Fruit fly (Drosophila melanogaster) whole organism, adult: Measurements from ENCODE around the gene TwdlM.

Experiments used
- CG11617 ChIP-seq: fragments of 200-800 bp; sonication (Bioruptor generic); optimal IDR thresholded peaks from 2 replicates; lab custom pipeline; 2017; ENCODE audit warnings: mild to moderate bottlenecking, missing biosample characterization, missing genetic modification reagents, missing genetic modification characterization
- CG12768 ChIP-seq: fragments of 200-800 bp; sonication (Bioruptor generic); optimal IDR thresholded peaks from 2 replicates; lab custom pipeline; 2017; ENCODE audit warnings: missing biosample characterization, missing genetic modification characterization, mild to moderate bottlenecking, moderate library complexity, missing genetic modification reagents
- CG14711 ChIP-seq: fragments of 200-800 bp; sonication (Bioruptor generic); optimal IDR thresholded peaks from 2 replicates; lab custom pipeline; 2018; ENCODE audit warnings: missing biosample characterization, mild to moderate bottlenecking, missing genetic modification characterization, moderate library complexity
- CG1620 ChIP-seq: fragments of 200-800 bp; sonication (Bioruptor generic); optimal IDR thresholded peaks from 2 replicates; lab custom pipeline; 2016; ENCODE audit warnings: missing biosample characterization, missing genetic modification characterization
- CG33017 ChIP-seq: fragments of 200-800 bp; sonication (Bioruptor generic); optimal IDR thresholded peaks from 2 replicates; lab custom pipeline; 2018; ENCODE audit warnings: missing biosample characterization, mild to moderate bottlenecking, missing genetic modification characterization, moderate library complexity
- CG5204 ChIP-seq: fragments of 200-800 bp; sonication (Bioruptor generic); optimal IDR thresholded peaks from 2 replicates; lab custom pipeline; 2016; ENCODE audit warnings: missing biosample characterization, missing genetic modification characterization
- CG7045 ChIP-seq: fragments of 200-800 bp; sonication (Bioruptor generic); optimal IDR thresholded peaks from 2 replicates; lab custom pipeline; 2017; ENCODE audit warnings: missing biosample characterization, mild to moderate bottlenecking, missing genetic modification characterization
- CG7101 ChIP-seq: fragments of 200-800 bp; sonication (Bioruptor generic); optimal IDR thresholded peaks from 2 replicates; lab custom pipeline; 2018; ENCODE audit warnings: missing biosample characterization, mild to moderate bottlenecking, missing genetic modification characterization, moderate library complexity
- Clk ChIP-seq: fragments of 200-800 bp; sonication (Bioruptor generic); optimal IDR thresholded peaks from 2 replicates; lab custom pipeline; 2017; ENCODE audit warnings: missing biosample characterization, missing genetic modification characterization
- Crg-1 ChIP-seq: fragments of 200-800 bp; sonication (Bioruptor generic); optimal IDR thresholded peaks from 2 replicates; lab custom pipeline; 2016; ENCODE audit warnings: missing biosample characterization, missing genetic modification characterization
- Hr96 ChIP-seq: fragments of 200-800 bp; sonication (Bioruptor generic); optimal IDR thresholded peaks from 2 replicates; lab custom pipeline; 2016; ENCODE audit warnings: missing biosample characterization, missing genetic modification characterization
- Mnt ChIP-seq: fragments of 200-800 bp; sonication (Bioruptor generic); optimal IDR thresholded peaks from 2 replicates; lab custom pipeline; 2016; ENCODE audit warnings: missing biosample characterization, mild to moderate bottlenecking, missing genetic modification characterization
- bab1 ChIP-seq: fragments of 200-800 bp; sonication (Bioruptor generic); optimal IDR thresholded peaks from 3 replicates; lab custom pipeline; 2019; ENCODE audit warnings: missing biosample characterization, mild to moderate bottlenecking, missing genetic modification characterization, moderate library complexity
- cic ChIP-seq: fragments of 200-800 bp; sonication (Bioruptor generic); optimal IDR thresholded peaks from 2 replicates; lab custom pipeline; 2017; ENCODE audit warnings: missing biosample characterization, mild to moderate bottlenecking, missing genetic modification characterization, moderate library complexity
- cnc ChIP-seq, 2 experiments: fragments of >200 bp; optimal IDR thresholded peaks; 2 replicates each; lab custom pipeline; 2017
- kay ChIP-seq: fragments of 200-800 bp; sonication (Bioruptor generic); peaks from one replicate; lab custom pipeline; 2016; ENCODE audit warnings: missing biosample characterization, missing genetic modification characterization, borderline replicate concordance
- ovo ChIP-seq: fragments of 200-800 bp; sonication (Bioruptor generic); optimal IDR thresholded peaks from 2 replicates; lab custom pipeline; 2016; ENCODE audit warnings: missing biosample characterization, missing genetic modification characterization
- pad ChIP-seq: fragments of 200-800 bp; sonication (Bioruptor generic); optimal IDR thresholded peaks from 3 replicates; lab custom pipeline; 2017; ENCODE audit warnings: missing biosample characterization, missing genetic modification characterization, mild to moderate bottlenecking, moderate library complexity, missing genetic modification reagents
- tj ChIP-seq: fragments of 200-800 bp; sonication (Bioruptor generic); optimal IDR thresholded peaks from 3 replicates; lab custom pipeline; 2017; ENCODE audit warnings: missing biosample characterization, mild to moderate bottlenecking, missing genetic modification characterization, moderate library complexity
- toe ChIP-seq: fragments of 200-800 bp; sonication (Bioruptor generic); optimal IDR thresholded peaks from 2 replicates; lab custom pipeline; 2016; ENCODE audit warnings: missing biosample characterization, missing genetic modification characterization

Gene TwdlM

dm6 chr3R:26621314-26621813 is 2.4 kb downstream of the TwdlM start, which contains the start of gene TwdlP:
Gene TwdlP, minus strand, starts transcription at chr3R:26621364.
- no peak for TF ChIP-seq cic (GFP tag; lab: Kevin White, UChicago)
- no peak for TF ChIP-seq pad (GFP tag; lab: Kevin White, UChicago)
- no peak for TF ChIP-seq Crg-1 (GFP tag; lab: Kevin White, UChicago)
- TF ChIP-seq cnc (optimal IDR thresholded peaks at IDR 0.05; lab: Kevin White, UChicago), result no peak
- no peak for TF ChIP-seq CG7101
- no peak for TF ChIP-seq CG11617 (GFP tag; lab: Kevin White, UChicago)
- no peak for TF ChIP-seq CG12768
- no peak for TF ChIP-seq toe (GFP tag; lab: Kevin White, UChicago)
- no peak for TF ChIP-seq CG5204 (GFP tag; lab: Kevin White, UChicago)
- no peak for TF ChIP-seq CG7045 (GFP tag; lab: Kevin White, UChicago)
- no peak for TF ChIP-seq kay (GFP tag; lab: Kevin White, UChicago)
- TF ChIP-seq CG33017, result no peak
- TF ChIP-seq Hr96 (GFP tag; lab: Kevin White, UChicago), result no peak
- no peak for TF ChIP-seq bab1 (GFP tag; lab: Kevin White, UChicago)
- no peak for TF ChIP-seq ovo (GFP tag; lab: Kevin White, UChicago)
- TF ChIP-seq Clk (GFP tag; lab: Kevin White, UChicago), result no peak
- TF ChIP-seq CG14711 (tag; lab: Kevin White, UChicago), result no peak

dm6 chr3R:26623493-26623956 is 4.6 kb downstream of the TwdlM start, which contains the start of gene TwdlB:
Gene TwdlB, minus strand, starts transcription at chr3R:26623543.
- TF ChIP-seq ovo (GFP tag; lab: Kevin White, UChicago) (no peak), Clk (GFP tag; lab: Kevin White, UChicago) (no peak), CG12768 (no peak), Hr96 (GFP tag; lab: Kevin White, UChicago) (no peak), CG1620 (GFP tag; lab: Kevin White, UChicago) (no peak), pad (GFP tag; lab: Kevin White, UChicago) (no peak), toe (GFP tag; lab: Kevin White, UChicago) (no peak)

DNA sequence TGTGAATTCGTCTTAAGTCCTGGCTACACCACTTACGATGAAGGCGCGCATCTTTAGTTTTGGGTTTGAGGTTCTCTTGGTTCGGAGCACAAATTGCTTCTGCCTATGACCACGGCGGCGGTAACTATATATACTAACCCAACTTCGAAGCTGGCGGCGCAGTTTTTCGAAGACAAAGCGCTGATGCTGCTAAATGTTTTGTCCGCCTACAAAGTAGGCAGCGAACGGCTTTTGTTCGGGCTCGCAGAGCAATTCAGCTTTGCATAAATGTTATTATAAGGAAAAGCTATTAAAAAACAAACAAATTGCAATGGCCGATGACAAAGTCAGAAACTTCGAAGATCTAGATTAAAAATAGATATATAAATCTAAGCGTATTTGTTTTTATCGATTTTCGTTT is 6.6 kb downstream of the TwdlM start, which contains the start of gene TwdlL:
Gene TwdlL (minus strand): TSS at position 101 of the 400 bp plus-strand sequence.
- TF ChIP-seq pad (GFP tag; lab: Kevin White, UChicago) (no peak), Mnt (no peak), CG33017 (no peak), CG7045 (GFP tag; lab: Kevin White, UChicago) (no peak), CG7101 (no peak), CG14711 (tag; lab: Kevin White, UChicago) (no peak), tj (no peak), bab1 (GFP tag; lab: Kevin White, UChicago) (no peak), CG5204 (GFP tag; lab: Kevin White, UChicago) (no peak), Hr96 (GFP tag; lab: Kevin White, UChicago) (no peak), CG11617 (GFP tag; lab: Kevin White, UChicago) (no peak), cic (GFP tag; lab: Kevin White, UChicago) (no peak), Crg-1 (GFP tag; lab: Kevin White, UChicago) (no peak), cnc (optimal IDR thresholded peaks at IDR 0.05; lab: Kevin White, UChicago) (no peak), Clk (GFP tag; lab: Kevin White, UChicago) (no peak), CG12768 (no peak), toe (GFP tag; lab: Kevin White, UChicago) (no peak)

DNA sequence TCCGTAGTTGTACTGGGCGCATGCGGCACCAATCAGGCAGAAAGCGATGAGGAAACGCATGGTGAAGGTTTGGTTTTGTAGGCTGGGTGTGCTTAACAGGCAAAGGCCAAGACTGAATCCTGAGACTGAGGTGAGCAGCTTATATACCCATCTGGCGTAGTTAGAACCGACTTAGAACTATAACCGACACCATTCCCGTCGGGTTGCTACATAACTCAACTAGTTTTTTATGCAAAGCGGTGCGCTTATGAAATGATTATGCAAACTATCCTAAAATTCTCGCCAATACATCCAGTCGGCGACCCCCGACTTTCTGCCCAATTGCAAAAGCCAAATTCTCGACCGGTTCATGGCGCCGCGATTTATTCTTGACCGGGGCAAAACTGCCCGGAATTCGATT is 7.7 kb downstream of the TwdlM start, which contains the start of gene TwdlO:
Gene TwdlO (minus strand): TSS at position 101 of the 400 bp plus-strand sequence.
- TF ChIP-seq Crg-1 (GFP tag; lab: Kevin White, UChicago) (no peak), CG11617 (GFP tag; lab: Kevin White, UChicago) (no peak)

DNA sequence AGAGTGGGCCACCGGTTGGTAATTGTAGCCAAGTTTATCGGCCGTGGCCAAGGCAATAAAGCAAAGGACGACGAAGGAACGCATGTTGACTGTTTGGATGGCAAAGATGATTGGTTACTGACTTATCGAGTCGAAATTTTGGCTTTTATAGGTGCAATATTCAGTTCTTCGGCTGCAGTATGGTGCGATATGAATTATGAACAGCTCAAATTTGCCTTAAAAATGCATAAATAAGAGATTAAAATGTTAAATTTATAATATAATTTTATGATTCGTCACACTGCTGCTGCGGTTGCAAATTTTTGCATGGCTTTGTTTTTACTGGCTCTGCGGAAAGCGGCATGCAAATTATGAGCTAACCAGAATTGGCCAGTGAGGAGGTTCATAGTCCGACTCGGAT is 9.7 kb downstream of the TwdlM start, which contains the start of gene TwdlK:
Gene TwdlK (minus strand): TSS at position 101 of the 400 bp plus-strand sequence.
- TF ChIP-seq Hr96 (GFP tag; lab: Kevin White, UChicago) (no peak), CG14711 (tag; lab: Kevin White, UChicago) (no peak), CG11617 (GFP tag; lab: Kevin White, UChicago) (no peak)

DNA sequence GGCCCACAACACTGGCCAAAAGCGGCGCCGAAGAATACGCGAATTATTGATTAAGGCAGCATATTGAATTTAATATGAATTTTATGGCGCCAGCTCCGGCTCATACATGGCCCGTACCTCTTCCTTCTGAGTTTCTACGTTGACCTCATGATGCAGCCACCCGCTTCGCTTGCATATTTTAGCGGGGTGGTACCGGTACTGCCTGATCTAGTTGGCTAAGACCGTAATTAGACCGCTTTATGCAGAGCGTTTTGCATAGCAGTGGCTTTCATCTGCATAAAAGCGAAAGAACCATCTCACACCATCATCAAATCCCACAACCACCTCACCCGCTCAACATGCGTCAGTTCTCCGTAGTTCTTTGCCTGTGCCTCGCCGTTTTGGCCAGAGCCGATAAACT is 10.7 kb downstream of the TwdlM start, which contains the start of gene TwdlJ:
Gene TwdlJ (plus strand): TSS at position 301 of the 400 bp plus-strand sequence.
- TF ChIP-seq CG11617 (GFP tag; lab: Kevin White, UChicago) (no peak), bab1 (GFP tag; lab: Kevin White, UChicago) (no peak), cnc (optimal IDR thresholded peaks at IDR 0.05; lab: Kevin White, UChicago) (no peak)

DNA sequence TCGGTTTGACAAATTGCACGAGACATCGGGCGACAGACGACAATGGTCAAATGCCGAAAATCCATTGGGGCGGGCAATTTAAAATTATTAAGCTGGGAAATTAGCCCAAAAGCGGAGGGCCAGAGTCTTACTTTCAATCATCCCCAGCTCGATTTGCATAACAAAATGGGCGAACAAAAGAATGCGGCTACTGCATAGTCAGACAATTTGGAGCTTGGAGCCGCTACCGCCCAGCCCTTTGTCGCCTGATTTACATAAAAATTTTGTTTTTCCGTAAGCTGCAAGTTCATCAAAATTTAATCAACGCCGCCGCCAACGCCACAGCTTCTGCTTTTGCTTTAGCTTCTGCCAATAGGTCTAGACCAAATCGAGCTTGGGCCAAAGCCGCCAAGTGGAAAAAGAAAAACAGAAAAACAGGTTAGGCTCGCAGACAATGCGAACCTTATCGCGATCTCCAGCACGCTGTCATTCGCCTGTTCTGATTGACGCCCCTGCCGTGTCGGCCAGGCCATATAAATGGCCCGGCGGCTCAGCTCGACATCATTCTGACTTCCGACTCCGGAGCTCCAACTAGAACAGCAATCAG is 12.5 kb downstream of the TwdlM start, which contains the start of gene TwdlN:
Gene TwdlN (plus strand): TSS at position 536 of the 586 bp plus-strand sequence.
- TF ChIP-seq CG14711 (tag; lab: Kevin White, UChicago), result no peak
- TF ChIP-seq Mnt, result no peak
- no peak for TF ChIP-seq cnc (optimal IDR thresholded peaks at IDR 0.05; lab: Kevin White, UChicago)
- no peak for TF ChIP-seq Crg-1 (GFP tag; lab: Kevin White, UChicago)
- TF ChIP-seq CG1620 (GFP tag; lab: Kevin White, UChicago), result no peak
- TF ChIP-seq tj, result no peak
